Worm (Caenorhabditis elegans) whole organism, young adult: ENCODE results near the gene dhhc-14.

Experiments used
- K11D2.4 ChIP-seq: fragments of 200-800 bp; sonication (Bioruptor generic); IDR thresholded peaks from 2 replicates; pipeline ENCODE4 v1.3.6; 2022; ENCODE audit warnings: missing genetic modification reagents, missing genetic modification characterization, missing compliant biosample characterization
- ama-1 ChIP-seq, 3 experiments: fragments of 150-350 bp in 1 of 3; sonication (generic microtip) in 2 of 3; optimal IDR thresholded peaks; 2 replicates each; lab custom pipeline; 2014 to 2018; ENCODE audit warnings: missing biosample characterization in 2 of 3, missing genetic modification characterization in 2 of 3, missing genetic modification reagents in 2 of 3
- cebp-2 ChIP-seq: fragments of 200-800 bp; sonication (Bioruptor generic); IDR thresholded peaks from 2 replicates; pipeline ENCODE4 v1.3.6; 2022; ENCODE audit warnings: missing genetic modification characterization, missing compliant biosample characterization
- ceh-91 ChIP-seq: fragments of 200-800 bp; sonication (Bioruptor generic); IDR thresholded peaks from 2 replicates; pipeline ENCODE4 v1.3.6; 2022; ENCODE audit warnings: missing genetic modification reagents, missing genetic modification characterization, missing compliant biosample characterization
- dox-1 ChIP-seq: fragments of 200-800 bp; sonication (Bioruptor generic); IDR thresholded peaks from 2 replicates; pipeline ENCODE4 v1.3.6; 2022; ENCODE audit warnings: missing genetic modification reagents, missing genetic modification characterization, missing compliant biosample characterization
- dpl-1 ChIP-seq: fragments of 150-350 bp; optimal IDR thresholded peaks from 2 replicates; lab custom pipeline; 2014; ENCODE audit warnings: missing biosample characterization, missing genetic modification reagents, missing genetic modification characterization
- madf-8 ChIP-seq: fragments of 200-800 bp; sonication (Bioruptor generic); conservative IDR thresholded peaks from 2 replicates; pipeline ENCODE4 v1.3.6; 2022; ENCODE audit warnings: missing genetic modification reagents, missing genetic modification characterization, missing compliant biosample characterization
- nfya-1 ChIP-seq: sonication (generic microtip); optimal IDR thresholded peaks from 2 replicates; lab custom pipeline; 2017; ENCODE audit warnings: antibody characterized with exemption, missing compliant biosample characterization, missing genetic modification characterization, borderline replicate concordance; ENCODE audit not compliant: insufficient read depth
- snpc-4 ChIP-seq, 5 experiments: fragments of 150-350 bp in 1 of 5; sonication (generic microtip) in 4 of 5; optimal IDR thresholded peaks; 2 replicates each; lab custom pipeline; 2014 to 2018; ENCODE audit warnings: missing genetic modification characterization in 5 of 5, missing biosample characterization in 3 of 5, antibody characterized with exemption in 2 of 5, mild to moderate bottlenecking in 2 of 5, missing compliant biosample characterization in 2 of 5, missing genotype in 2 of 5, moderate library complexity in 2 of 5, missing genetic modification reagents in 1 of 5
- ztf-3 ChIP-seq: fragments of 200-800 bp; sonication (Bioruptor generic); optimal IDR thresholded peaks from 2 replicates; lab custom pipeline; 2018; ENCODE audit warnings: mild to moderate bottlenecking, missing genetic modification characterization, missing compliant biosample characterization

DNA sequence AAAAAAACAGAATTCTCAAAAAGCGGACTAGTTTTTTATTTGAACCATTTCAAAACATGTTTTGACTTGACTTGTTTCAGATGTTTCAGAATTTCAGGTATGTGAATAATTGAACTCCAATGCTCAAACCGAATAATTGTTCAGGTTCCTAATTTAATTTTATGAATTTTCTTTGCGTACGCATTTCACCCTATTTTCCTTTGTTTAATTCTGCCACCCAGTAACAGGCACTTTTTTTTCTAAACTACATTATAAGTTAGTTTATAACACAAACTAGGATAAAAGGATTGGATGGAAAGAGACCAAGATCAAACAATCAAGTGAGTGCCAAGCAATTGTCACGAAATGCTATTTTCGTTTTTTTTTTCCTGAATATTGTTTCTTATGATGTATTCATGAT lies 46.4 kb downstream of the dhhc-14 start:
- TF ChIP-seq ama-1 (optimal IDR thresholded peaks at IDR 0.05; lab: Kevin White, UChicago), result no peak
- TF ChIP-seq ama-1 (GFP tag; optimal IDR thresholded peaks at IDR 0.05; lab: Kevin White, UChicago), result no peak
- no peak for TF ChIP-seq snpc-4 (GFP tag; optimal IDR thresholded peaks at IDR 0.05; lab: Kevin White, UChicago)
- TF ChIP-seq snpc-4 (tag; optimal IDR thresholded peaks at IDR 0.05; lab: Kevin White, UChicago), result no peak
- no peak for TF ChIP-seq ceh-91 (GFP tag; lab: Robert Waterston, UW)
- no peak for TF ChIP-seq dox-1
- TF ChIP-seq dpl-1, result no peak
- no peak for TF ChIP-seq madf-8
- no peak for TF ChIP-seq ztf-3 (GFP tag; lab: Kevin White, UChicago)
- TF ChIP-seq K11D2.4 (GFP tag; lab: Robert Waterston, UW), result no peak
- TF ChIP-seq nfya-1 (tag; lab: Kevin White, UChicago), result no peak
- no peak for TF ChIP-seq cebp-2
